Fruit fly (Drosophila melanogaster): ENCODE results near the gene Hmt4-20.

DNA sequence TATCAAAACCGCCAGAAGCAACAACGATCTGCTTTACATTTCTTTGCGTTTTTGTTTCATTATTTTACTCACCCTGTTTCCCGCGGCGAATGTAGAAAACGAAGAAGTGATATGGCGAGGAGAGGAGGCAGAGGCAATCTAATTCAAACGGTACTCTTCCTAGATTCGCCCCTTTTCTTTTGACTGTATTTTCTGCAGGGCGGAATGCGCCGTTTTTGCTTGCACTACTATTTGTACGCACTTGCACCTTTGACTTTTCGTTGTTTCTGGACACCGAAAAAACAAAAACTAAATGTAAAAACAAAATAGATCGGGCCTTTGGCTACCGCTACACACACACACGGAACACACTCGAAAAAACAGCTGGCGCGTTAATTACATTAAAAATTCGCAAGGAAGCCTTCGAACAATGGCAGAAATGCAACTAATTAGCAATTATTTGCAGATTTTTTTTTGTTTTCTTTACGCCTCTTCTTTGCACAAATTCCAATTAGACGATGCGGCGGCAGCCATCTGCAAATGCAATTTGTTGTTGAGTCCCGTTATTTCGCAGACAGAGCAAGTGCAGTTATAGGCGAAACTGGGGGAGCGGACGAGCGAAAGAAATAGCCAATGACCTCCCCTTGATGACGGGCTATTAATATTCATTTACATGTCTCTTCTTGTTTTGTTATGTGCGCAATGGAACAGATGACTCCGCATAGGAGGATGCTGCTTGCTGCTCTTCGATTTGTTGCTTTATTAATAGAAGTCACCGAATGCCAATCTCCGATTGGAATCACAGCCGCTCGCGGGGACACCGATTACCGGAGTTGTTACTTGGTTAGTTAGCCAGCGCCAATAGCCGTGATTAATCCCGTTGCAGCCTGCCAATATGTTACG lies 36.4 kb downstream of the Hmt4-20 start:
- TF ChIP-seq CG8478 (optimal IDR thresholded peaks at IDR 0.05) (no peak), Dll (optimal IDR thresholded peaks at IDR 0.05) (no peak), psq (optimal IDR thresholded peaks at IDR 0.05) (no peak), EcR (GFP tag; optimal IDR thresholded peaks at IDR 0.05) (peak in 1 of 2 experiments; percentile 59), pan (optimal IDR thresholded peaks at IDR 0.05) (no peak), usp (GFP tag; optimal IDR thresholded peaks at IDR 0.05) (no peak)
